Worm (Caenorhabditis elegans): ENCODE results near the gene uda-1.
"Not testable (repeated sequence)": the region's sequence is repeated elsewhere in the genome, so short reads cannot be mapped to it uniquely, and the experiment has no call there.

uda-1 gene

ce11 chrV:9978425-9978824 lies 26.1 kb upstream of the uda-1 start (continued):
- peak; percentile 21 for TF ChIP-seq hrde-1 (tag; optimal IDR thresholded peaks at IDR 0.05; ENCODE audit: borderline replicate concordance)
- TF ChIP-seq attf-5 (GFP tag; optimal IDR thresholded peaks at IDR 0.05): peak; percentile 28

ce11 chrV:9980731-9981483 lies 23.6 kb upstream of the uda-1 start, which contains the start of the genes ruvb-1 and tofu-1:
TSS of gene ruvb-1 (minus strand) at chrV:9980802.
TSS of gene tofu-1 (plus strand) at chrV:9981147.
- peak; percentile 50 for TF ChIP-seq ztf-18 (tag; optimal IDR thresholded peaks at IDR 0.05)
- TF ChIP-seq B0336.3 (GFP tag; IDR thresholded peaks at IDR 0.05): 0 out of 2 replicates have a peak, but pooled peaks have one; percentile 15
- peak; percentile 35 for TF ChIP-seq D2030.7 (GFP tag; IDR thresholded peaks at IDR 0.05)
- peak; percentile 33; the same call in 1 of the 2 replicates for TF ChIP-seq lin-26 (GFP tag; IDR thresholded peaks at IDR 0.05)
- peak; percentile 15 for TF ChIP-seq chd-7 (tag; optimal IDR thresholded peaks at IDR 0.05)
- peak; percentile 43 for TF ChIP-seq athp-1 (tag; optimal IDR thresholded peaks at IDR 0.05)
- peak; percentile 97 for TF ChIP-seq ceh-100 (GFP tag; IDR thresholded peaks at IDR 0.05)
- peak; percentile 29 for TF ChIP-seq nhr-90 (tag; optimal IDR thresholded peaks at IDR 0.05)
- TF ChIP-seq let-607 (tag; optimal IDR thresholded peaks at IDR 0.05): peak in 1 of 2 experiments; percentile 34
- peak; percentile 90 for TF ChIP-seq lin-40 (tag; optimal IDR thresholded peaks at IDR 0.05)
- TF ChIP-seq madf-6 (GFP tag; IDR thresholded peaks at IDR 0.05): peak; percentile 53; the same call in 1 of the 2 replicates
- TF ChIP-seq zfh-2 (GFP tag; conservative IDR thresholded peaks at IDR 0.05): 0 out of 2 replicates have a peak, but pooled peaks have one; percentile 29
- TF ChIP-seq madf-8 (GFP tag; conservative IDR thresholded peaks at IDR 0.05): 0 out of 2 replicates have a peak, but pooled peaks have one; percentile 15
- TF ChIP-seq ekl-4 (GFP tag; IDR thresholded peaks at IDR 0.05): peak; percentile 60; the same call in 1 of the 2 replicates
- peak; percentile 49 for TF ChIP-seq hmg-1.2 (GFP tag; IDR thresholded peaks at IDR 0.05)
- peak; percentile 15 for TF ChIP-seq T07F8.4 (tag; optimal IDR thresholded peaks at IDR 0.05)
- TF ChIP-seq ZK185.1 (tag; optimal IDR thresholded peaks at IDR 0.05; ENCODE audit: poor library complexity, severe bottlenecking): peak; percentile 58
- peak; percentile 50; the same call in 1 of the 2 replicates for TF ChIP-seq K11D2.4 (GFP tag; IDR thresholded peaks at IDR 0.05)
- peak; percentile 14 for TF ChIP-seq him-1 (tag; optimal IDR thresholded peaks at IDR 0.05)
- TF ChIP-seq rpc-1 (optimal IDR thresholded peaks at IDR 0.05): peak; percentile 34
- not testable (repeated sequence) for TF ChIP-seq rpc-1 (tag; optimal IDR thresholded peaks at IDR 0.05)
- TF ChIP-seq dpl-1 (GFP tag; optimal IDR thresholded peaks at IDR 0.05): peak; percentile 12
- TF ChIP-seq lin-54 (GFP tag; optimal IDR thresholded peaks at IDR 0.05): peak; percentile 23
- TF ChIP-seq nfyb-1 (GFP tag; IDR thresholded peaks at IDR 0.05): peak; percentile 80; the same call in 1 of the 2 replicates
- TF ChIP-seq madf-10 (tag; optimal IDR thresholded peaks at IDR 0.05): peak; percentile 70
- 0 out of 2 replicates have a peak, but pooled peaks have one; percentile 52 for TF ChIP-seq ztf-28 (GFP tag; IDR thresholded peaks at IDR 0.05)
- peak; percentile 14 for TF ChIP-seq K12H6.12 (tag; optimal IDR thresholded peaks at IDR 0.05)
- peak; percentile 54; the same call in 1 of the 2 replicates for TF ChIP-seq dox-1 (GFP tag; IDR thresholded peaks at IDR 0.05)
- peak; percentile 59 for TF ChIP-seq ceh-27 (GFP tag; optimal IDR thresholded peaks at IDR 0.05)
- TF ChIP-seq pbrm-1 (GFP tag; IDR thresholded peaks at IDR 0.05): peak; percentile 74; the same call in 1 of the 2 replicates
- 0 out of 2 replicates have a peak, but pooled peaks have one; percentile 14 for TF ChIP-seq Y95B8A.8 (GFP tag; IDR thresholded peaks at IDR 0.05)
- TF ChIP-seq ztf-26 (tag; optimal IDR thresholded peaks at IDR 0.05): peak; percentile 58
- TF ChIP-seq F23B12.7 (tag; optimal IDR thresholded peaks at IDR 0.05; ENCODE audit: insufficient read depth): peak; percentile 37
- TF ChIP-seq B0019.2 (GFP tag; conservative IDR thresholded peaks at IDR 0.05): 0 out of 2 replicates have a peak, but pooled peaks have one; percentile 45
- peak; percentile 91 for TF ChIP-seq mcd-1 (GFP tag; IDR thresholded peaks at IDR 0.05)
- TF ChIP-seq nhr-80 (tag; optimal IDR thresholded peaks at IDR 0.05): peak; percentile 60
- TF ChIP-seq C06A6.2 (GFP tag; conservative IDR thresholded peaks at IDR 0.05): peak; percentile 94
- 0 out of 2 replicates have a peak, but pooled peaks have one; percentile 56 for TF ChIP-seq bed-2 (GFP tag; IDR thresholded peaks at IDR 0.05)
- TF ChIP-seq attf-3 (GFP tag; conservative IDR thresholded peaks at IDR 0.05): peak; percentile 12; the same call in 1 of the 2 replicates
- peak; percentile 4 for TF ChIP-seq unc-130 (GFP tag; optimal IDR thresholded peaks at IDR 0.05)
- TF ChIP-seq attf-5 (GFP tag; optimal IDR thresholded peaks at IDR 0.05): peak; percentile 74
- 0 out of 2 replicates have a peak, but pooled peaks have one; percentile 38 for TF ChIP-seq hsf-1 (GFP tag; IDR thresholded peaks at IDR 0.05)
- peak; percentile 64 for TF ChIP-seq Y53G8AR.9 (GFP tag; conservative IDR thresholded peaks at IDR 0.05)
